Fruit fly (Drosophila melanogaster) whole organism, embryonic: Measurements from ENCODE around the gene Ppm1.
A peak's percentile ranks its signal among the peaks of the same experiment; 100 is the strongest.

Experiments used
- CG11398 ChIP-seq: fragments of 200-800 bp; sonication (Bioruptor generic); optimal IDR thresholded peaks from 2 replicates; lab custom pipeline; 2016; ENCODE audit warnings: missing biosample characterization, missing genetic modification characterization
- CG4282 ChIP-seq: fragments of 200-800 bp; sonication (Bioruptor generic); optimal IDR thresholded peaks from 2 replicates; lab custom pipeline; 2016; ENCODE audit warnings: missing biosample characterization, missing genetic modification characterization
- Deaf1 ChIP-seq: fragments of 200-800 bp; optimal IDR thresholded peaks from 3 replicates; lab custom pipeline; 2019; ENCODE audit warnings: missing biosample characterization, mild to moderate bottlenecking, missing genetic modification characterization, moderate library complexity

DNA sequence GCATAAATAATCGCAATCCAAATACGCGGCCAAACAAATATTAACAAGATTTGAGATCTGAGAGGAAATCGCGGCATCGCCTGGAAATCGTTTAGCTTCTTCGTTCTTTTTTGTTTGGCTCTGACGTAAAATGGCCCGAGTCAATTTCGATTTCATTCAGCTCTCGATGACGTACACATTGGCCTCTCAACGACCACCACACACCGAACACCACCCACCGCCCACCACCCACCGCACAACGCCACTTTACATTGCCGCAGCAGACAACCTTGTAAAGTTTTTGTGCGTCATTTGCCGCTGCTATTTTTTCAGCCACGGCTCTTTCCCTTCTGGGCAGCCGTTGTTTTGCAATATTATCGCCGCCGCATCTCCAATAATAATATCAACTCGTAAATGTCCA is 50.9 kb downstream of the Ppm1 start:
- TF ChIP-seq CG4282 = no peak
- peak; percentile 11 for TF ChIP-seq Deaf1
- no peak for TF ChIP-seq CG11398 (GFP tag; lab: Kevin White, UChicago)
